Worm (Caenorhabditis elegans) whole organism, L1 larva: ENCODE data around the gene hda-2.
A peak's percentile ranks its signal among the peaks of the same experiment; 100 is the strongest.

ENCODE experiments used
- C04F5.9 ChIP-seq: sonication (generic microtip); optimal IDR thresholded peaks from 2 replicates; lab custom pipeline; 2016; ENCODE audit warnings: missing genetic modification characterization, missing compliant biosample characterization
- F16B12.6 ChIP-seq: fragments of 150-350 bp; optimal IDR thresholded peaks from 2 replicates; lab custom pipeline; 2014; ENCODE audit warnings: missing biosample characterization, missing genetic modification characterization
- alr-1 ChIP-seq: fragments of 200-800 bp; sonication (Bioruptor generic); optimal IDR thresholded peaks from 2 replicates; lab custom pipeline; 2018; ENCODE audit warnings: borderline replicate concordance, mild to moderate bottlenecking, missing genetic modification characterization, missing compliant biosample characterization
- ceh-8 ChIP-seq: fragments of 200-800 bp; sonication (Bioruptor generic); optimal IDR thresholded peaks from 2 replicates; lab custom pipeline; 2018; ENCODE audit warnings: mild to moderate bottlenecking, missing genetic modification characterization, moderate library complexity, missing compliant biosample characterization
- ceh-90 ChIP-seq: sonication (generic microtip); optimal IDR thresholded peaks from 2 replicates; lab custom pipeline; 2016; ENCODE audit warnings: missing genetic modification characterization, missing compliant biosample characterization
- ces-1 ChIP-seq: fragments of 150-350 bp; optimal IDR thresholded peaks from 2 replicates; lab custom pipeline; 2014; ENCODE audit warnings: missing biosample characterization, missing genetic modification reagents, missing genetic modification characterization
- ets-5 ChIP-seq: fragments of 200-800 bp; sonication (Bioruptor generic); IDR thresholded peaks from 2 replicates; pipeline ENCODE4 v1.3.6; 2022; ENCODE audit warnings: missing genetic modification characterization, missing compliant biosample characterization
- hlh-17 ChIP-seq: fragments of 200-800 bp; sonication (Bioruptor generic); optimal IDR thresholded peaks from 2 replicates; lab custom pipeline; 2018; ENCODE audit warnings: missing genetic modification characterization, mild to moderate bottlenecking, missing compliant biosample characterization, moderate library complexity, borderline replicate concordance
- hpl-2 ChIP-seq: fragments of 150-350 bp; optimal IDR thresholded peaks from 2 replicates; lab custom pipeline; 2014; ENCODE audit warnings: missing biosample characterization, missing genetic modification reagents, missing genetic modification characterization
- irx-1 ChIP-seq: sonication (generic microtip); optimal IDR thresholded peaks from 2 replicates; lab custom pipeline; 2016; ENCODE audit warnings: missing genetic modification characterization, missing compliant biosample characterization
- jun-1 ChIP-seq: fragments of 150-350 bp; optimal IDR thresholded peaks from 2 replicates; lab custom pipeline; 2014; ENCODE audit warnings: missing biosample characterization, missing genetic modification reagents, missing genetic modification characterization
- lin-13 ChIP-seq: fragments of 150-350 bp; optimal IDR thresholded peaks from 2 replicates; lab custom pipeline; 2014; ENCODE audit warnings: missing biosample characterization, missing genetic modification reagents, missing genetic modification characterization
- lin-14 ChIP-seq: fragments of 200-800 bp; sonication (Bioruptor generic); optimal IDR thresholded peaks from 2 replicates; lab custom pipeline; 2018; ENCODE audit warnings: mild to moderate bottlenecking, missing genetic modification characterization, moderate library complexity, missing compliant biosample characterization
- lin-35 ChIP-seq, 2 experiments: fragments of 150-350 bp; optimal IDR thresholded peaks; 2 replicates each; lab custom pipeline; 2014; ENCODE audit warnings: missing biosample characterization in 2 of 2, missing genetic modification characterization in 2 of 2, missing genetic modification reagents in 2 of 2
- lin-39 ChIP-seq: fragments of 150-350 bp; optimal IDR thresholded peaks from 2 replicates; lab custom pipeline; 2014; ENCODE audit warnings: missing biosample characterization, missing genetic modification reagents, missing genetic modification characterization
- lir-3 ChIP-seq: sonication (generic microtip); optimal IDR thresholded peaks from 2 replicates; lab custom pipeline; 2016; ENCODE audit warnings: mild to moderate bottlenecking, missing genetic modification characterization, moderate library complexity, missing compliant biosample characterization; ENCODE audit not compliant: poor library complexity
- lsy-2 ChIP-seq, 2 experiments: fragments of 150-350 bp; optimal IDR thresholded peaks; 2 replicates each; lab custom pipeline; 2014; ENCODE audit warnings: missing biosample characterization in 2 of 2, missing genetic modification characterization in 2 of 2
- mef-2 ChIP-seq: fragments of 150-350 bp; optimal IDR thresholded peaks from 2 replicates; lab custom pipeline; 2014; ENCODE audit warnings: missing biosample characterization, missing genetic modification characterization
- nhr-12 ChIP-seq: sonication (generic microtip); optimal IDR thresholded peaks from 2 replicates; lab custom pipeline; 2017; ENCODE audit warnings: missing biosample characterization, missing genetic modification characterization
- nhr-20 ChIP-seq: sonication (generic microtip); optimal IDR thresholded peaks from 2 replicates; lab custom pipeline; 2016; ENCODE audit warnings: mild to moderate bottlenecking, missing genetic modification characterization, missing compliant biosample characterization
- nhr-28 ChIP-seq: fragments of 150-350 bp; optimal IDR thresholded peaks from 2 replicates; lab custom pipeline; 2014; ENCODE audit warnings: missing biosample characterization, missing genetic modification characterization
- nhr-76 ChIP-seq: sonication (generic microtip); optimal IDR thresholded peaks from 2 replicates; lab custom pipeline; 2017; ENCODE audit warnings: missing biosample characterization, missing genetic modification characterization
- nhr-77 ChIP-seq: fragments of 150-350 bp; optimal IDR thresholded peaks from 2 replicates; lab custom pipeline; 2014; ENCODE audit warnings: missing biosample characterization, missing genetic modification characterization
- nhr-84 ChIP-seq: sonication (generic microtip); optimal IDR thresholded peaks from 2 replicates; lab custom pipeline; 2017; ENCODE audit warnings: missing biosample characterization, missing genetic modification characterization
- nhr-90 ChIP-seq: sonication (generic microtip); optimal IDR thresholded peaks from 2 replicates; lab custom pipeline; 2016; ENCODE audit warnings: mild to moderate bottlenecking, missing genetic modification characterization, missing compliant biosample characterization; ENCODE audit not compliant: poor library complexity
- pqm-1 ChIP-seq: sonication (generic microtip); optimal IDR thresholded peaks from 3 replicates; lab custom pipeline; 2017; ENCODE audit warnings: missing biosample characterization, missing genetic modification characterization
- rnt-1 ChIP-seq: sonication (generic microtip); optimal IDR thresholded peaks from 2 replicates; lab custom pipeline; 2016; ENCODE audit warnings: mild to moderate bottlenecking, missing genetic modification characterization, moderate library complexity, missing compliant biosample characterization
- snpc-4 ChIP-seq: fragments of 150-350 bp; optimal IDR thresholded peaks from 2 replicates; lab custom pipeline; 2014; ENCODE audit warnings: missing biosample characterization, missing genetic modification characterization
- sox-4 ChIP-seq: sonication (generic microtip); optimal IDR thresholded peaks from 2 replicates; lab custom pipeline; 2016; ENCODE audit warnings: missing genetic modification characterization, missing compliant biosample characterization
- swsn-7 ChIP-seq: sonication (generic microtip); optimal IDR thresholded peaks from 2 replicates; lab custom pipeline; 2016; ENCODE audit warnings: missing genetic modification characterization, missing compliant biosample characterization
- unc-130 ChIP-seq: fragments of 150-350 bp; optimal IDR thresholded peaks from 2 replicates; lab custom pipeline; 2017; ENCODE audit warnings: missing biosample characterization, missing genetic modification characterization, inconsistent platforms
- unc-98 ChIP-seq: fragments of 200-800 bp; sonication (Bioruptor generic); IDR thresholded peaks from 2 replicates; pipeline ENCODE4 v1.3.6; 2022; ENCODE audit warnings: missing genetic modification characterization, missing compliant biosample characterization
- vab-15 ChIP-seq: sonication (generic microtip); optimal IDR thresholded peaks from 2 replicates; lab custom pipeline; 2017; ENCODE audit warnings: missing genotype, mild to moderate bottlenecking, missing genetic modification characterization, missing compliant biosample characterization
- xbp-1 ChIP-seq: sonication (generic microtip); optimal IDR thresholded peaks from 2 replicates; lab custom pipeline; 2016; ENCODE audit warnings: missing genetic modification characterization, missing compliant biosample characterization
- zip-4 ChIP-seq: fragments of 200-800 bp; sonication (Bioruptor generic); optimal IDR thresholded peaks from 2 replicates; lab custom pipeline; 2018; ENCODE audit warnings: mild to moderate bottlenecking, missing genetic modification characterization, moderate library complexity, missing compliant biosample characterization
- ztf-4 ChIP-seq: fragments of 150-350 bp; optimal IDR thresholded peaks from 2 replicates; lab custom pipeline; 2014; ENCODE audit warnings: missing biosample characterization, missing genetic modification characterization

hda-2 gene

DNA sequence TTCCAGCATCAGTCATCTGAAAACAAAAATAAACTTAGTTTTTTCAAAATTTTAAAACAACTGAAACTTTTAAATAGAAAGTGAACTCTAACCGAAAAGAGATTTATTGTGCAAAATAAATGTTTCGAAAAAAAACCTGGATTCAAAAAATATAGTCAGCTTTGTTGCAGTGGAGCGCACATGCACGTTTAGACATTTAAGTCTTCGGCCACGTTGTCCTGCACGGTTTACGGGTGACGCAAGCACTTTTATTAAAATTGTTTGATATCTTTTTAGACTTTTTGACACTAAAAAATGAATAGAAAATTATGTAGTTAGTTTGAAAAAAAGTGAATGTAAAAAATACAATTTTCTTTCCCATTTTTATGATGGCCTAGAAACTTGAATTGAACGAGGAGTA lies 17.1 kb upstream of the hda-2 start, which contains the start of the genes ubh-4 and algn-6 (continued):
- TF ChIP-seq lsy-2 (tag; optimal IDR thresholded peaks at IDR 0.05; lab: Kevin White, UChicago) (peak; percentile 81 to 96), C04F5.9 (tag; lab: Kevin White, UChicago) (no peak), mef-2 (no peak), nhr-90 (peak; percentile 53), zip-4 (no peak), vab-15 (tag; lab: Kevin White, UChicago) (peak; percentile 6), lin-14 (GFP tag; lab: Kevin White, UChicago) (peak; percentile 76), lin-35 (GFP tag; optimal IDR thresholded peaks at IDR 0.05; lab: Kevin White, UChicago) (peak; percentile 62 to 80), nhr-84 (tag; lab: Kevin White, UChicago) (no peak), nhr-76 (tag; lab: Kevin White, UChicago) (no peak)
- TF ChIP-seq, all 84 proteins: peak for 37

DNA sequence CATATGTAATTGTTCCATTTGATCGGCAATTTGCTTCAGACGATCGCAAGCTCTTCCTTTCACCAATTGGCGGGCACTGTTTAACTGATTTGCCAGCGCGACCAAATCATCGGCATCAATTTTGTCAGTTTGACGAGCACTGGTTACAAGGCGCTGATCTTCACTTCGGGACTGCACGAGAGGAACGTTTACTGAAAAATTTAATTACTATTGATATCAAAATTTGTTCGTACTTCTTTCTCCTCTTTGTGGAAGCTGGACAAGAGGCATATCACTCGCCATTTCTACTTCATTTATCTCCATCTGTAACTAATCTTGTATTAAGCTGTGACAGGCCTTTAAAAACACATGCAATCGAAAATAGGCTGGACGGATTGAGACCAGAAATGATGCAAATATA lies 15.5 kb upstream of the hda-2 start, which contains the start of gene C08B11.9:
Gene C08B11.9 (minus strand): TSS at position 307 of the 400 bp plus-strand sequence.
- TF ChIP-seq hlh-17 (GFP tag; lab: Kevin White, UChicago) = no peak
- TF ChIP-seq lin-35 (GFP tag; optimal IDR thresholded peaks at IDR 0.05; lab: Kevin White, UChicago) = no peak
- no peak for TF ChIP-seq irx-1
- no peak for TF ChIP-seq unc-130
- no peak for TF ChIP-seq jun-1 (tag; lab: Kevin White, UChicago)
- no peak for TF ChIP-seq ceh-8
- TF ChIP-seq F16B12.6 (tag; lab: Kevin White, UChicago) = no peak
- TF ChIP-seq rnt-1 = no peak
- TF ChIP-seq lir-3 (tag; lab: Kevin White, UChicago) = no peak
- no peak for TF ChIP-seq lin-39
- no peak for TF ChIP-seq nhr-77 (tag; lab: Kevin White, UChicago)
- no peak for TF ChIP-seq xbp-1 (tag; lab: Kevin White, UChicago)
- TF ChIP-seq ceh-90 (tag; lab: Kevin White, UChicago) = no peak
- TF ChIP-seq nhr-12 = no peak
- no peak for TF ChIP-seq nhr-28 (tag; lab: Kevin White, UChicago)
- no peak for TF ChIP-seq unc-98 (GFP tag; lab: Robert Waterston, UW)

DNA sequence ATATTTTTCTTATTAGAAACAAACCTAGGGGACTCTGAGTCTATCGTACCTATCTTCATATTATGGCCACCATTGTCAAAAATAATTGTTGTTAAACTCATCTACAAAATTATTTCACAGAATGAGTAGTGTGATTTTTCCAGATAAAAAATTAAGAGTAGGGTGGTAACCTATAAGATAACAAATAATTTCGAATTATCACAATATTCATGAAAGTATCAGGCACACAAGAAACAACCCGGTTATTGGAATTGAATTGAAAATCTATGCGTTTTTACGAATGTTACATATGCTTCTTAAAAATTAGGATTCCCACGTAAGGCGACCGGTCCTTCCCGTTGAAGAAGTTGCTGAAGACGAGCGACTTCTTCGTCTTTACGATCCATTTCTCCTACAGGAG lies 14.9 kb upstream of the hda-2 start, which contains the start of gene arp-6:
Gene arp-6 (minus strand): TSS at position 101 of the 400 bp plus-strand sequence.
- TF ChIP-seq nhr-90 (no peak), nhr-20 (tag; lab: Kevin White, UChicago) (no peak), ces-1 (no peak)
- TF ChIP-seq, all 84 proteins: peak for 0

DNA sequence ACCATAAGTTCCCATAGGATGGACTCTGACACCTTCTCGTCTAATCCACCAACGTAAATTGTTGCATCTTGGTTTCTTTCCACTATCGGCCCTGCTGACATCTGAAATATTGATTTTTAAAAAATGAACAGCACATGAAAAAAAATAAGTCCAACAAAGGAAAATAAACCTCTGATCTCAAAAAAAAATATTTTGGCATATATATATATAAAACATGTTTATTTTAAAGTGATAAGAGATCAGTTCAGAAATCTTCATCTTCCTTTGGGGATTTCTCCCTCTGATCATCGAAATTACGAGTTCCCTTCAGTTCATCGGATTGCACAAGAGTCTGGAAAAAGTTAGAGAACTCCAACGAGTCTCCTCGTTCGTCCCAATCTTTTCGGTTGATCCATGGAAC lies 13.3 kb upstream of the hda-2 start, which contains the start of gene sap-49:
Gene sap-49 (minus strand): TSS at position 101 of the 400 bp plus-strand sequence.
- TF ChIP-seq nhr-84 (tag; lab: Kevin White, UChicago) (no peak), swsn-7 (no peak), ztf-4 (no peak), unc-130 (no peak), ets-5 (GFP tag; lab: Robert Waterston, UW) (no peak), irx-1 (no peak), alr-1 (tag; lab: Kevin White, UChicago) (no peak), snpc-4 (tag; lab: Kevin White, UChicago) (no peak), xbp-1 (tag; lab: Kevin White, UChicago) (no peak), hpl-2 (GFP tag; lab: Kevin White, UChicago) (no peak), lin-13 (GFP tag; lab: Kevin White, UChicago) (no peak), nhr-76 (tag; lab: Kevin White, UChicago) (no peak), pqm-1 (tag; lab: Kevin White, UChicago) (no peak), sox-4 (tag; lab: Kevin White, UChicago) (no peak), unc-98 (GFP tag; lab: Robert Waterston, UW) (no peak)
